Worm (Caenorhabditis elegans) whole organism, late embryonic: ENCODE measurements around the gene hil-4.

Experiments
- ama-1 ChIP-seq: fragments of 150-350 bp; optimal IDR thresholded peaks from 2 replicates; lab custom pipeline; 2014
- dve-1 ChIP-seq: sonication (generic microtip); optimal IDR thresholded peaks from 2 replicates; lab custom pipeline; 2017; ENCODE audit warnings: antibody characterized with exemption, mild to moderate bottlenecking, missing genetic modification characterization, missing compliant biosample characterization
- fkh-10 ChIP-seq: fragments of 150-350 bp; optimal IDR thresholded peaks from 2 replicates; lab custom pipeline; 2014; ENCODE audit warnings: missing biosample characterization, missing genetic modification reagents, missing genetic modification characterization
- hlh-6 ChIP-seq: sonication (generic microtip); optimal IDR thresholded peaks from 2 replicates; lab custom pipeline; 2016; ENCODE audit warnings: missing genotype, missing genetic modification characterization, missing compliant biosample characterization
- pqm-1 ChIP-seq: sonication (generic microtip); optimal IDR thresholded peaks from 2 replicates; lab custom pipeline; 2016; ENCODE audit warnings: missing genetic modification characterization, missing compliant biosample characterization
- ttx-3 ChIP-seq: sonication (generic microtip); optimal IDR thresholded peaks from 2 replicates; lab custom pipeline; 2016; ENCODE audit warnings: missing genetic modification reagents, missing genetic modification characterization, missing compliant biosample characterization

- TF ChIP-seq fkh-10: no peak
- no peak for TF ChIP-seq ama-1 (lab: Kevin White, UChicago)
- TF ChIP-seq hlh-6 (tag; lab: Kevin White, UChicago): no peak
- no peak for TF ChIP-seq ttx-3
- no peak for TF ChIP-seq dve-1 (tag; lab: Kevin White, UChicago)
- TF ChIP-seq pqm-1: no peak
Observed at ce11 chrV:4801943-4802342, 47.8 kb downstream of the hil-4 start.
